Fruit fly (Drosophila melanogaster) whole organism, pupa: ENCODE measurements around the gene toy.

Source experiments
- CG10348 ChIP-seq: fragments of 200-800 bp; sonication (Bioruptor generic); IDR thresholded peaks from 2 replicates; pipeline ENCODE4 v1.3.6; 2022; ENCODE audit warnings: missing biosample characterization, missing genetic modification characterization
- CG12605 ChIP-seq: fragments of 200-800 bp; sonication (Bioruptor generic); IDR thresholded peaks from 2 replicates; pipeline ENCODE4 v1.3.6; 2022; ENCODE audit warnings: missing biosample characterization, missing genetic modification characterization
- CG13204 ChIP-seq: fragments of 200-800 bp; sonication (Bioruptor generic); optimal IDR thresholded peaks from 2 replicates; lab custom pipeline; 2018; ENCODE audit warnings: missing biosample characterization, mild to moderate bottlenecking, missing genetic modification characterization, moderate library complexity
- CG14655 ChIP-seq: fragments of 200-800 bp; sonication (Bioruptor generic); optimal IDR thresholded peaks from 3 replicates; lab custom pipeline; 2017; ENCODE audit warnings: mild to moderate bottlenecking, missing biosample characterization, missing genetic modification reagents, missing genetic modification characterization
- CG15710 ChIP-seq: fragments of 200-800 bp; sonication (Bioruptor generic); optimal IDR thresholded peaks from 2 replicates; lab custom pipeline; 2018; ENCODE audit warnings: missing biosample characterization, mild to moderate bottlenecking, missing genetic modification characterization, moderate library complexity
- CG17806 ChIP-seq: fragments of 200-800 bp; sonication (Bioruptor generic); optimal IDR thresholded peaks from 2 replicates; lab custom pipeline; 2018; ENCODE audit warnings: missing biosample characterization, mild to moderate bottlenecking, missing genetic modification characterization, moderate library complexity
- CG32121 ChIP-seq: fragments of 200-800 bp; sonication (Bioruptor generic); IDR thresholded peaks from 2 replicates; pipeline ENCODE4 v1.3.6; 2022; ENCODE audit warnings: missing biosample characterization, missing genetic modification characterization
- CG34367 ChIP-seq: fragments of 200-800 bp; sonication (Bioruptor generic); optimal IDR thresholded peaks from 2 replicates; lab custom pipeline; 2018; ENCODE audit warnings: missing biosample characterization, mild to moderate bottlenecking, missing genetic modification characterization
- CG8159 ChIP-seq: fragments of 200-800 bp; sonication (Bioruptor generic); optimal IDR thresholded peaks from 3 replicates; lab custom pipeline; 2018; ENCODE audit warnings: missing biosample characterization, mild to moderate bottlenecking, missing genetic modification characterization, moderate library complexity
- CG8301 ChIP-seq: fragments of 200-800 bp; sonication (Bioruptor generic); optimal IDR thresholded peaks from 2 replicates; lab custom pipeline; 2018; ENCODE audit warnings: missing biosample characterization, mild to moderate bottlenecking, missing genetic modification characterization
- CG9948 ChIP-seq: fragments of 200-800 bp; sonication (Bioruptor generic); optimal IDR thresholded peaks from 2 replicates; lab custom pipeline; 2018; ENCODE audit warnings: missing biosample characterization, mild to moderate bottlenecking, missing genetic modification characterization, moderate library complexity
- D1 ChIP-seq: fragments of 200-800 bp; sonication (Bioruptor generic); optimal IDR thresholded peaks from 2 replicates; lab custom pipeline; 2018; ENCODE audit warnings: missing biosample characterization, mild to moderate bottlenecking, missing genetic modification characterization, moderate library complexity
- EcR ChIP-seq: fragments of 200-800 bp; sonication (Bioruptor generic); optimal IDR thresholded peaks from 3 replicates; lab custom pipeline; 2019; ENCODE audit warnings: missing biosample characterization, missing genetic modification characterization, mild to moderate bottlenecking, moderate library complexity, missing genetic modification reagents
- Ets98B ChIP-seq: fragments of 200-800 bp; sonication (Bioruptor generic); IDR thresholded peaks from 2 replicates; pipeline ENCODE4 v1.3.6; 2022; ENCODE audit warnings: missing biosample characterization, missing genetic modification characterization
- Pif1A ChIP-seq: fragments of 200-800 bp; sonication (Bioruptor generic); optimal IDR thresholded peaks from 3 replicates; lab custom pipeline; 2016; ENCODE audit warnings: missing biosample characterization, missing genetic modification characterization
- Pif1B ChIP-seq: fragments of 200-800 bp; sonication (Bioruptor generic); optimal IDR thresholded peaks from 3 replicates; lab custom pipeline; 2016; ENCODE audit warnings: missing biosample characterization, missing genetic modification characterization
- Snoo ChIP-seq: fragments of 200-800 bp; sonication (Bioruptor generic); optimal IDR thresholded peaks from 3 replicates; lab custom pipeline; 2017; ENCODE audit warnings: missing biosample characterization, mild to moderate bottlenecking, missing genetic modification characterization, inconsistent platforms
- fd96Ca ChIP-seq: fragments of 200-800 bp; sonication (Bioruptor generic); IDR thresholded peaks from 3 replicates; pipeline ENCODE4 v1.3.6; 2022; ENCODE audit warnings: missing biosample characterization, missing genetic modification characterization
- gl ChIP-seq: fragments of 200-800 bp; sonication (Bioruptor generic); optimal IDR thresholded peaks from 2 replicates; lab custom pipeline; 2018; ENCODE audit warnings: missing biosample characterization, mild to moderate bottlenecking, missing genetic modification characterization
- rn ChIP-seq: fragments of 200-800 bp; sonication (Bioruptor generic); IDR thresholded peaks from 2 replicates; pipeline ENCODE4 v1.3.6; 2022; ENCODE audit warnings: missing biosample characterization, missing genetic modification characterization

Gene toy

DNA sequence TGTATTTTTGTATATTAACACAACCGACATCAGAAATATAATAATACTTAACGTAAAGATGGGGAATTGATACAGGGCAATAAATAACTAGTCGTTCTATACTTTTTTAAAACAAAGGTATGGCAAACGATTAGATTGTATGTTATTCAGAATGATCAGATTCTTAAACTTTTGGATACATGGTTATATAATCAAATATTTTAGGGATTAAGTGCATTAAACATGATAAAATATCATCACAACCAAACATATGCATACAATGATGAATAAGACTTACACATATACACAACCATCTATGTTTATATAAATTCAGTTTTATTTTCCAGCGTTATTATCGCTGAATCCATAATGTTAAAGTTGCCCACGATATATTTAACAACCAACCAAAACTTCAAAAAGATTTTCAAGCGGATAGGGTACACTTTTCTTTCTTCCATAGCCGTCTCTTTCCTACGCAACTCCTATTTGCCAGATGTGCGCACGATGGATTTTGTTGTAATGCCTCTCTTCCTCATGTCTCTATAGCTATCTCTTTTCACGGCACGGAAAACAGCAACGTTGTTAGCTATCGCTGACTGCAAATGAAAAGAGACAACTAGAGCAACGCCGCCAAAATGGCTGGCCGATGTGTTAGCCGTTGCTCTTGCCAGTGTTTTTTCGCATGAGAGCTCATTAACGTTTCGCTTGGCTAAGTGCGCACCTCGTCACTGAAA lies at the start of gene toy:
TSS of gene toy (plus strand) at position 668 of the 713 bp plus-strand sequence.
- TF ChIP-seq D1 (tag; lab: Kevin White, UChicago), result peak; percentile 83
- TF ChIP-seq CG12605, result no peak
- no peak for TF ChIP-seq CG32121 (GFP tag; lab: Robert Waterston, UW)
- no peak for TF ChIP-seq CG13204 (GFP tag; lab: Kevin White, UChicago)
- TF ChIP-seq CG17806 (tag; lab: Kevin White, UChicago), result no peak
- no peak for TF ChIP-seq rn (GFP tag; lab: Robert Waterston, UW)

DNA sequence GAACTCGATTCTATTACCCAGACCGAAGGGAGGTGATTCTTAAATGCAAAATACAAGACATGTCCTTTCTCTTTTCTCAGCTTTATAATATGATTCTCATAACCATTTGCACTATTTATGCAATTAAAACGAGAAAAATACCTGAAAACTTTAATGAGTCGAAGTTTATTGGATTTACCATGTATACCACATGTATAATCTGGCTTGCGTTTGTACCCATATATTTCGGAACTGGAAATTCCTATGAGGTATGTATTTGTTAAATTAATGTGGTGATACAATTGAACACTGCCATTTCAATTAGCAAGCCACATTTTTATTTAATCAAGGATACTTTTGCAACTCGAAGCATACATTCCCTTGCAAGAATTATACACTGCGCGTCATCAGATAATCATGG lies 45.2 kb upstream of the toy start:
- TF ChIP-seq Snoo (tag; lab: Kevin White, UChicago) (no peak), CG17806 (tag; lab: Kevin White, UChicago) (no peak), CG8159 (tag; lab: Kevin White, UChicago) (no peak), EcR (GFP tag; lab: Kevin White, UChicago) (no peak), CG8301 (tag; lab: Kevin White, UChicago) (no peak), fd96Ca (GFP tag; lab: Robert Waterston, UW) (no peak)

DNA sequence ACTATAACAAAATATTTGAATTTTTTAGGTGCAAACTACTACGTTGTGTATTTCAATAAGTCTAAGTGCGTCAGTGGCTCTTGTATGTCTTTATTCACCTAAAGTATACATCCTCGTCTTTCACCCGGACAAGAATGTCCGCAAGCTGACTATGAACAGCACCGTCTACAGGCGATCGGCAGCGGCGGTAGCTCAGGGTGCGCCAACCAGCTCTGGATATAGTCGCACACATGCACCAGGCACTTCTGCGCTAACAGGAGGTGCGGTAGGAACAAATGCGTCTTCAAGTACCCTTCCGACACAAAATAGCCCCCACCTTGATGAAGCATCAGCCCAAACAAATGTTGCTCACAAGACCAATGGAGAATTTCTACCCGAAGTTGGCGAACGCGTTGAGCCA lies 43.3 kb upstream of the toy start:
- TF ChIP-seq CG17806 (tag; lab: Kevin White, UChicago) (no peak), CG14655 (no peak), Pif1B (GFP tag; lab: Kevin White, UChicago) (no peak), CG34367 (tag; lab: Kevin White, UChicago) (no peak), CG13204 (GFP tag; lab: Kevin White, UChicago) (no peak), EcR (GFP tag; lab: Kevin White, UChicago) (no peak), CG15710 (no peak), gl (no peak), Snoo (tag; lab: Kevin White, UChicago) (no peak), CG32121 (GFP tag; lab: Robert Waterston, UW) (no peak), CG10348 (GFP tag; lab: Robert Waterston, UW) (no peak), CG8301 (tag; lab: Kevin White, UChicago) (no peak), rn (GFP tag; lab: Robert Waterston, UW) (no peak), D1 (tag; lab: Kevin White, UChicago) (no peak), CG8159 (tag; lab: Kevin White, UChicago) (no peak), fd96Ca (GFP tag; lab: Robert Waterston, UW) (no peak), CG12605 (no peak)

DNA sequence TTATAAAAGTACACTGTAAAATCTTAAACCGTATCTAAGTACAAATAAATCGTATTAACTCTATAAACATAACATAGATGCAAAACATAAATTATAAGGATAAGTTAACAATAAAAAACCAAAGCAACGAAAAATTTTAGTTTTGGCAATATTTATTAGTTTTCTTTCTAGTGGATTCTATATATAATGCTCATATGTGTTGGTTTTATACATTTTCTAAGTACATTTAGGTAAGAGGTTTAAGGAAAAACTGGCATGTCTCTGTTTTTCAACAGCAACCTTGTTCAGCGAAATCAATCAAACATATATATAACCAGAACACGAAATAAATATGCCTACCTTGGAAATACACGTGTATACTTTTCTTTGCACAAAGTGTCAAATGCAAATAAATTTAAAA lies 40.2 kb upstream of the toy start:
- TF ChIP-seq rn (GFP tag; lab: Robert Waterston, UW), result no peak
- TF ChIP-seq, all 21 proteins: peak for 0

DNA sequence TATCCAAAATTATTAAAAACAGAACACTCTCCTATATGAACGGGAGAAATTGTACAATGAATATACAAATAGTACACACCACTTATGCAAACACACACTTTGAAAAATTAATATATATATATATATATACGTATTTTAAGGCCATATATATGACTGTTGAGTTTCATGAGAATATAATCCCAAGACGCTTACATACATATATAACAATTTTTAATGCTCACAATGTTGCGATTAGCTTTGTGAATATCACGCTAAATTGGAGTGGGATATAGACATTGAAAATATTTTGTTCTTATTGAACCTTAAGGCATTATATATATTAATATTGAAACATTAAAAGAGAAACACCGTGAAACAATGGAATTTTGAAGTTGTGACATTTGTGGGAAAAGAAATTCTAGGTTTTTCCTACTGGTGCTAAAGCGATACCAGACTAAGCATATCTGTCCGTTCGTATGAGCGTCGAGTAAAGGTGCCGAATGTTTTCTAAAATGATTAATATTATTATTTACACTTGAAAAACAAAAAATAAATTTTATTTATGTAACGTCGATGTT lies 31.4 kb upstream of the toy start, which contains the start of gene 4E-T:
TSS of gene 4E-T (minus strand) at position 300 of the 557 bp plus-strand sequence.
- TF ChIP-seq D1 (tag; lab: Kevin White, UChicago) (peak; percentile 37), CG12605 (no peak)

DNA sequence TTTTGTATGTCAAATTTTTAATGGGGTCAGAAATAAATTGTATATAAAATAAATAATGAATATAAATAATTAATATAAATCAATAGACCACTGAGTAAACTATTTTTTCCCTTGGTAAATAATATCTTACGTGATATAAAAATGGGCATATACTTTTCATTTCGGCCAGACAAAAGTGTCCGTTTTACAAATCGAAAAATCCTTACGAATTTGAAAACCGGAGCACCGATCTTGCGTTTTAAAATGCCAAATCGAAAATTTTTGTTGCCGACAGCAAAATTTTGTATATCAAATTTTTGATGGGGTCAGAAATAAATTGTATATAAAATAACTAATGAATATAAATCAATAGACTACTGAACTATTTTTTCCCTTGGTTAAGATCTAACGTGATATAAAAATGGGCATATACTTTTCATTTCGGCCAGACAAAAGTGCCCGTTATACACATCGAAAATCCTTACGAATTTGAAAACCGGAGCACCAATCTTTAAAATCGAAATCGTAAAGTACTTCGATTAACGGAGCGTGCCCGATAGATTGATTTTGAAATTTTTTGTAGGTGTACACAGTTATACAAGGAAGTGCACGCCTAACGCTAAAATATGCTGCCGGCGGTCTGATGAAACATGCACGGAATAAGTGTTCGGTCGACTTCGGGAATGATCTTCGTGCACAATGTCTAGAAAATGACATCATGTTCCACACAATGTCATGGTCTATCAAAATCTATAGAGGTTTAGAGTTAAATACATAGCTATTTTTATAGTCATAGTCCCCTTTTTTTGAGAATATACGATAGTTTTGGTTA lies 30.2 kb upstream of the toy start:
- TF ChIP-seq fd96Ca (GFP tag; lab: Robert Waterston, UW), result no peak
- no peak for TF ChIP-seq Pif1B (GFP tag; lab: Kevin White, UChicago)
- TF ChIP-seq CG12605, result no peak
- no peak for TF ChIP-seq CG10348 (GFP tag; lab: Robert Waterston, UW)
- TF ChIP-seq CG8159 (tag; lab: Kevin White, UChicago), result no peak
- no peak for TF ChIP-seq Pif1A (GFP tag; lab: Kevin White, UChicago)
- TF ChIP-seq CG9948 (tag; lab: Kevin White, UChicago), result no peak
- TF ChIP-seq Ets98B (GFP tag; lab: Robert Waterston, UW), result no peak
- TF ChIP-seq Snoo (tag; lab: Kevin White, UChicago), result no peak

DNA sequence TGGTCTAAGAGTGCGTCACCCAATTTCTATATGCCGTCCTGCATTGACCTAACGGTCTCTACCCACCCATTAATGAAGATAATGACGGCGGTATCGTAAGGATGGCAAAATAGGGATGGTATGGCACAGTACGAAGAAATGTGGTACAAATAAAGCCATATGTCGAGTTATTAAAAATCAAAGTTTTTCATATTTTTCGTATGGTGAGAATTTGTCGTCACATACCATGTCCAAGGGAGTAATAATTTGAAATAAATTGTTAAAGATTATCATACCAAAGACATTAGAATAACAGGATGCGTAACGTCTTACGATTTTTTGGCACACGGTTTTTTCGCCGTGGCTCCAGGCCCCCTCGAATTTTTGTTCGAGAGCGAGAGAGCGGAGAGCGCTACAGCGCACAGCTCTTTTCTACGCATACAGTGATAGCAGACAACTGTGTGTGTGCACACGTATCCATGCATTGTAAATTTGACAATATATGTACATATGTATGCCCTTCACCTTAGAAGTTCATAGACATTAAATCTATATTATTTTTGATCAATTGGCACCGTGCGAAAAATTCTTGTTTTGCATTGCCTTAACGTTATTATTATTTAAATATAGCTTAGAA lies 29.5 kb upstream of the toy start:
- TF ChIP-seq CG12605 (no peak), CG8301 (tag; lab: Kevin White, UChicago) (no peak), CG13204 (GFP tag; lab: Kevin White, UChicago) (no peak)
